Worm (Caenorhabditis elegans) whole organism, L1 larva: Measurements from ENCODE around the gene daf-11.

Experiments
- C16A3.4 ChIP-seq: fragments of 150-350 bp; optimal IDR thresholded peaks from 2 replicates; lab custom pipeline; 2014; ENCODE audit warnings: missing biosample characterization, missing genetic modification characterization
- alr-1 ChIP-seq: fragments of 200-800 bp; sonication (Bioruptor generic); optimal IDR thresholded peaks from 2 replicates; lab custom pipeline; 2018; ENCODE audit warnings: borderline replicate concordance, mild to moderate bottlenecking, missing genetic modification characterization, missing compliant biosample characterization
- aly-2 ChIP-seq: fragments of 150-350 bp; optimal IDR thresholded peaks from 2 replicates; lab custom pipeline; 2014; ENCODE audit warnings: missing biosample characterization, missing genetic modification characterization
- blmp-1 ChIP-seq: fragments of 150-350 bp; optimal IDR thresholded peaks from 2 replicates; lab custom pipeline; 2014; ENCODE audit warnings: missing biosample characterization, missing genetic modification characterization
- ceh-88 ChIP-seq: fragments of 200-800 bp; sonication (Bioruptor generic); IDR thresholded peaks from 2 replicates; pipeline ENCODE4 v1.3.6; 2022; ENCODE audit warnings: missing genetic modification characterization, missing compliant biosample characterization
- ceh-90 ChIP-seq: sonication (generic microtip); optimal IDR thresholded peaks from 2 replicates; lab custom pipeline; 2016; ENCODE audit warnings: missing genetic modification characterization, missing compliant biosample characterization
- dpl-1 ChIP-seq, 3 experiments: fragments of 150-350 bp in 2 of 3; sonication (generic microtip) in 1 of 3; optimal IDR thresholded peaks; 2 replicates each; lab custom pipeline; 2014 to 2017; ENCODE audit warnings: missing biosample characterization in 3 of 3, missing genetic modification characterization in 3 of 3, missing genetic modification reagents in 3 of 3
- dsc-1 ChIP-seq: sonication (generic microtip); optimal IDR thresholded peaks from 2 replicates; lab custom pipeline; 2016; ENCODE audit warnings: mild to moderate bottlenecking, missing genetic modification characterization, missing compliant biosample characterization
- efl-1 ChIP-seq, 4 experiments: fragments of 150-350 bp; optimal IDR thresholded peaks in 3 of 4; peaks in 1 of 4; 1 replicate in 1 of 4; 2 replicates in 3 of 4; lab custom pipeline; 2014; ENCODE audit warnings: missing biosample characterization in 2 of 4, missing genetic modification characterization in 2 of 4, missing genetic modification reagents in 2 of 4
- efl-3 ChIP-seq: fragments of 200-800 bp; sonication (Bioruptor generic); optimal IDR thresholded peaks from 2 replicates; lab custom pipeline; 2018; ENCODE audit warnings: mild to moderate bottlenecking, missing genetic modification characterization, missing compliant biosample characterization
- egl-13 ChIP-seq: sonication (generic microtip); optimal IDR thresholded peaks from 2 replicates; lab custom pipeline; 2016; ENCODE audit warnings: missing genotype, missing genetic modification reagents, missing genetic modification characterization, missing compliant biosample characterization
- elt-2 ChIP-seq: sonication (generic microtip); optimal IDR thresholded peaks from 2 replicates; lab custom pipeline; 2016; ENCODE audit warnings: missing genetic modification characterization, mild to moderate bottlenecking, inconsistent platforms, missing compliant biosample characterization, missing genetic modification reagents
- elt-3 ChIP-seq, 6 experiments: fragments of 150-350 bp in 1 of 6; sonication (generic microtip); optimal IDR thresholded peaks; 2 replicates each; lab custom pipeline; 2017 to 2018; ENCODE audit warnings: missing biosample characterization in 6 of 6, missing genetic modification characterization in 6 of 6, inconsistent platforms in 1 of 6
- fkh-10 ChIP-seq: sonication (generic microtip); optimal IDR thresholded peaks from 2 replicates; lab custom pipeline; 2017; ENCODE audit warnings: missing biosample characterization, missing genetic modification reagents, missing genetic modification characterization
- fkh-4 ChIP-seq: sonication (generic microtip); optimal IDR thresholded peaks from 2 replicates; lab custom pipeline; 2016; ENCODE audit warnings: missing compliant biosample characterization, missing genetic modification characterization, borderline replicate concordance
- fkh-8 ChIP-seq: sonication (generic microtip); optimal IDR thresholded peaks from 2 replicates; lab custom pipeline; 2016; ENCODE audit warnings: mild to moderate bottlenecking, missing genetic modification characterization, missing compliant biosample characterization
- fos-1 ChIP-seq: fragments of 150-350 bp; optimal IDR thresholded peaks from 2 replicates; lab custom pipeline; 2014; ENCODE audit warnings: missing biosample characterization, missing genetic modification characterization
- hpl-2 ChIP-seq: fragments of 150-350 bp; optimal IDR thresholded peaks from 2 replicates; lab custom pipeline; 2014; ENCODE audit warnings: missing biosample characterization, missing genetic modification reagents, missing genetic modification characterization
- irx-1 ChIP-seq: sonication (generic microtip); optimal IDR thresholded peaks from 2 replicates; lab custom pipeline; 2016; ENCODE audit warnings: missing genetic modification characterization, missing compliant biosample characterization
- isw-1 ChIP-seq: fragments of 200-800 bp; sonication (Bioruptor generic); IDR thresholded peaks from 2 replicates; pipeline ENCODE4 v1.3.6; 2022; ENCODE audit warnings: missing genetic modification characterization, missing compliant biosample characterization
- lin-13 ChIP-seq: fragments of 150-350 bp; optimal IDR thresholded peaks from 2 replicates; lab custom pipeline; 2014; ENCODE audit warnings: missing biosample characterization, missing genetic modification reagents, missing genetic modification characterization
- lin-15B ChIP-seq: fragments of 150-350 bp; sonication (generic microtip); optimal IDR thresholded peaks from 3 replicates; lab custom pipeline; 2014; ENCODE audit warnings: missing biosample characterization, missing genetic modification characterization
- lin-35 ChIP-seq, 2 experiments: fragments of 150-350 bp; optimal IDR thresholded peaks; 2 replicates each; lab custom pipeline; 2014; ENCODE audit warnings: missing biosample characterization in 2 of 2, missing genetic modification characterization in 2 of 2, missing genetic modification reagents in 2 of 2
- lsy-2 ChIP-seq, 2 experiments: fragments of 150-350 bp; optimal IDR thresholded peaks; 2 replicates each; lab custom pipeline; 2014; ENCODE audit warnings: missing biosample characterization in 2 of 2, missing genetic modification characterization in 2 of 2
- mdl-1 ChIP-seq, 2 experiments: fragments of 150-350 bp; optimal IDR thresholded peaks; 2 replicates each; lab custom pipeline; 2014 to 2017; ENCODE audit warnings: missing biosample characterization in 2 of 2, missing genetic modification characterization in 2 of 2, inconsistent platforms in 1 of 2
- mef-2 ChIP-seq: fragments of 150-350 bp; optimal IDR thresholded peaks from 2 replicates; lab custom pipeline; 2014; ENCODE audit warnings: missing biosample characterization, missing genetic modification characterization
- nhr-11 ChIP-seq: fragments of 150-350 bp; optimal IDR thresholded peaks from 2 replicates; lab custom pipeline; 2014; ENCODE audit warnings: missing biosample characterization, missing genetic modification characterization
- nhr-19 ChIP-seq: fragments of 200-800 bp; sonication (Bioruptor generic); conservative IDR thresholded peaks from 2 replicates; pipeline ENCODE4 v1.3.6; 2022; ENCODE audit warnings: missing genetic modification characterization, missing compliant biosample characterization
- nhr-28 ChIP-seq: fragments of 150-350 bp; optimal IDR thresholded peaks from 2 replicates; lab custom pipeline; 2014; ENCODE audit warnings: missing biosample characterization, missing genetic modification characterization
- nhr-76 ChIP-seq: sonication (generic microtip); optimal IDR thresholded peaks from 2 replicates; lab custom pipeline; 2017; ENCODE audit warnings: missing biosample characterization, missing genetic modification characterization
- nhr-77 ChIP-seq: fragments of 150-350 bp; optimal IDR thresholded peaks from 2 replicates; lab custom pipeline; 2014; ENCODE audit warnings: missing biosample characterization, missing genetic modification characterization
- nhr-84 ChIP-seq: sonication (generic microtip); optimal IDR thresholded peaks from 2 replicates; lab custom pipeline; 2017; ENCODE audit warnings: missing biosample characterization, missing genetic modification characterization
- nhr-85 ChIP-seq: sonication (generic microtip); peaks from one replicate; lab custom pipeline; 2016; ENCODE audit warnings: missing genetic modification characterization, inconsistent platforms, missing compliant biosample characterization
- nhr-90 ChIP-seq: sonication (generic microtip); optimal IDR thresholded peaks from 2 replicates; lab custom pipeline; 2016; ENCODE audit warnings: mild to moderate bottlenecking, missing genetic modification characterization, missing compliant biosample characterization; ENCODE audit not compliant: poor library complexity
- pag-3 ChIP-seq: sonication (generic microtip); optimal IDR thresholded peaks from 2 replicates; lab custom pipeline; 2017; ENCODE audit warnings: missing genetic modification characterization, mild to moderate bottlenecking, missing compliant biosample characterization, antibody characterized with exemption, borderline replicate concordance; ENCODE audit not compliant: insufficient read depth
- rnt-1 ChIP-seq: sonication (generic microtip); optimal IDR thresholded peaks from 2 replicates; lab custom pipeline; 2016; ENCODE audit warnings: mild to moderate bottlenecking, missing genetic modification characterization, moderate library complexity, missing compliant biosample characterization
- snpc-4 ChIP-seq: fragments of 150-350 bp; optimal IDR thresholded peaks from 2 replicates; lab custom pipeline; 2014; ENCODE audit warnings: missing biosample characterization, missing genetic modification characterization
- snu-23 ChIP-seq: sonication (generic microtip); optimal IDR thresholded peaks from 2 replicates; lab custom pipeline; 2016; ENCODE audit warnings: missing genetic modification characterization, missing compliant biosample characterization
- sox-4 ChIP-seq: sonication (generic microtip); optimal IDR thresholded peaks from 2 replicates; lab custom pipeline; 2016; ENCODE audit warnings: missing genetic modification characterization, missing compliant biosample characterization
- sup-37 ChIP-seq: fragments of 200-800 bp; sonication (Bioruptor generic); optimal IDR thresholded peaks from 2 replicates; lab custom pipeline; 2018; ENCODE audit warnings: mild to moderate bottlenecking, missing genetic modification characterization, missing compliant biosample characterization
- tbx-2 ChIP-seq: sonication (generic microtip); optimal IDR thresholded peaks from 2 replicates; lab custom pipeline; 2016; ENCODE audit warnings: missing genetic modification characterization, missing compliant biosample characterization
- unc-130 ChIP-seq: fragments of 150-350 bp; optimal IDR thresholded peaks from 2 replicates; lab custom pipeline; 2017; ENCODE audit warnings: missing biosample characterization, missing genetic modification characterization, inconsistent platforms
- unc-30 ChIP-seq: sonication (generic microtip); optimal IDR thresholded peaks from 2 replicates; lab custom pipeline; 2017; ENCODE audit warnings: missing biosample characterization, missing genetic modification characterization
- unc-86 ChIP-seq: sonication (generic microtip); optimal IDR thresholded peaks from 2 replicates; lab custom pipeline; 2016; ENCODE audit warnings: missing genetic modification characterization, missing compliant biosample characterization
- unc-98 ChIP-seq: fragments of 200-800 bp; sonication (Bioruptor generic); IDR thresholded peaks from 2 replicates; pipeline ENCODE4 v1.3.6; 2022; ENCODE audit warnings: missing genetic modification characterization, missing compliant biosample characterization
- zip-4 ChIP-seq: fragments of 200-800 bp; sonication (Bioruptor generic); optimal IDR thresholded peaks from 2 replicates; lab custom pipeline; 2018; ENCODE audit warnings: mild to moderate bottlenecking, missing genetic modification characterization, moderate library complexity, missing compliant biosample characterization
- ztf-4 ChIP-seq: fragments of 150-350 bp; optimal IDR thresholded peaks from 2 replicates; lab custom pipeline; 2014; ENCODE audit warnings: missing biosample characterization, missing genetic modification characterization

daf-11 gene

ce11 chrV:11769646-11770045 is 43.8 kb upstream of the daf-11 start:
- TF ChIP-seq unc-86 (no peak), blmp-1 (tag; lab: Kevin White, UChicago) (no peak), efl-1 (optimal IDR thresholded peaks at IDR 0.05; lab: Kevin White, UChicago) (no peak), efl-1 (GFP tag; optimal IDR thresholded peaks at IDR 0.05 in 1 of 2; lab: Kevin White, UChicago) (peak in 1 of 2 experiments; percentile 56)
- TF ChIP-seq, all 84 proteins: peak for 1

- no peak for TF ChIP-seq fkh-8 (tag; lab: Kevin White, UChicago)
- no peak for TF ChIP-seq nhr-85 (tag; lab: Kevin White, UChicago)
- TF ChIP-seq dsc-1 (tag; lab: Kevin White, UChicago) = no peak
- no peak for TF ChIP-seq mdl-1 (tag; optimal IDR thresholded peaks at IDR 0.05; lab: Kevin White, UChicago)
- no peak for TF ChIP-seq fkh-4
- no peak for TF ChIP-seq egl-13 (tag; lab: Kevin White, UChicago)
- no peak for TF ChIP-seq lin-35 (GFP tag; optimal IDR thresholded peaks at IDR 0.05; lab: Kevin White, UChicago)
- no peak for TF ChIP-seq unc-130 (tag; lab: Kevin White, UChicago)
- no peak for TF ChIP-seq ceh-88 (GFP tag; lab: Robert Waterston, UW)
- TF ChIP-seq fos-1 (tag; lab: Kevin White, UChicago) = no peak
- TF ChIP-seq nhr-11 (tag; lab: Kevin White, UChicago) = no peak
- TF ChIP-seq nhr-28 (tag; lab: Kevin White, UChicago) = no peak
- TF ChIP-seq dpl-1 (GFP tag; optimal IDR thresholded peaks at IDR 0.05; lab: Kevin White, UChicago) = no peak
- no peak for TF ChIP-seq rnt-1 (tag; lab: Kevin White, UChicago)
- no peak for TF ChIP-seq tbx-2 (tag; lab: Kevin White, UChicago)
- TF ChIP-seq lin-13 (GFP tag; lab: Kevin White, UChicago) = no peak
- no peak for TF ChIP-seq zip-4
- TF ChIP-seq sox-4 = no peak
- TF ChIP-seq hpl-2 (GFP tag; lab: Kevin White, UChicago) = no peak
- no peak for TF ChIP-seq ceh-90
- TF ChIP-seq, all 84 proteins: peak for 0
Measured at ce11 chrV:11767028-11767427, 41.2 kb upstream of the daf-11 start, which contains the start of gene sel-11. TSS of gene sel-11 (plus strand) at chrV:11767328.

- peak; percentile 81 for TF ChIP-seq snpc-4
- peak; percentile 97 for TF ChIP-seq snu-23 (GFP tag; lab: Kevin White, UChicago)
- peak; percentile 28 for TF ChIP-seq unc-30 (tag; lab: Kevin White, UChicago)
- peak; percentile 50 for TF ChIP-seq hpl-2 (GFP tag; lab: Kevin White, UChicago)
- peak; percentile 98 for TF ChIP-seq nhr-85 (tag; lab: Kevin White, UChicago)
- peak; percentile 95 for TF ChIP-seq sox-4
- TF ChIP-seq lsy-2 (tag; optimal IDR thresholded peaks at IDR 0.05; lab: Kevin White, UChicago) = peak; percentile 100
- TF ChIP-seq nhr-28 (tag; lab: Kevin White, UChicago) = peak; percentile 58
- peak in 2 of 6 experiments; percentile 68 to 86 for TF ChIP-seq elt-3 (tag; optimal IDR thresholded peaks at IDR 0.05; lab: Kevin White, UChicago)
- peak; percentile 95 for TF ChIP-seq nhr-19 (GFP tag; lab: Robert Waterston, UW)
- TF ChIP-seq fkh-10 = peak; percentile 52
- TF ChIP-seq nhr-77 = peak; percentile 74
- peak; percentile 86 for TF ChIP-seq aly-2
- TF ChIP-seq pag-3 (tag; lab: Kevin White, UChicago) = no peak
- TF ChIP-seq nhr-76 = no peak
- peak; percentile 94 for TF ChIP-seq unc-86
- no peak for TF ChIP-seq nhr-84 (tag; lab: Kevin White, UChicago)
- TF ChIP-seq mef-2 = no peak
- TF ChIP-seq efl-3 = peak; percentile 81
- peak; percentile 98 for TF ChIP-seq irx-1 (tag; lab: Kevin White, UChicago)
- TF ChIP-seq elt-2 (tag; lab: Kevin White, UChicago) = peak; percentile 83
- peak; percentile 94 for TF ChIP-seq sup-37 (GFP tag; lab: Kevin White, UChicago)
- TF ChIP-seq isw-1 (GFP tag; lab: Robert Waterston, UW) = peak; percentile 94
- peak; percentile 52 for TF ChIP-seq lin-15B (tag; lab: Kevin White, UChicago)
- TF ChIP-seq nhr-90 (tag; lab: Kevin White, UChicago) = peak; percentile 96
- TF ChIP-seq alr-1 (tag; lab: Kevin White, UChicago) = no peak
- TF ChIP-seq C16A3.4 (tag; lab: Kevin White, UChicago) = peak; percentile 50
- TF ChIP-seq ztf-4 (tag; lab: Kevin White, UChicago) = peak; percentile 89
- peak; percentile 91 for TF ChIP-seq fkh-8 (tag; lab: Kevin White, UChicago)
- TF ChIP-seq egl-13 (tag; lab: Kevin White, UChicago) = peak; percentile 90
- peak; percentile 42; the same call in 1 of the 2 replicates for TF ChIP-seq unc-98 (GFP tag; lab: Robert Waterston, UW)
- TF ChIP-seq fkh-4 = peak; percentile 82
Measured at ce11 chrV:11764373-11764954, 38.6 kb upstream of the daf-11 start, which contains the start of the genes F55A11.1 and syx-5. TSS of gene F55A11.1 (minus strand) at chrV:11764385. TSS of gene syx-5 (plus strand) at chrV:11764904.
